Worm (Caenorhabditis elegans) whole organism, young adult: ENCODE results near the gene odr-10.
"Not testable (repeated sequence)": the region's sequence is repeated elsewhere in the genome, so short reads cannot be mapped to it uniquely, and the experiment has no call there.

Source experiments
- B0019.2 ChIP-seq: fragments of 200-800 bp; sonication (Bioruptor generic); conservative IDR thresholded peaks from 2 replicates; pipeline ENCODE4 v1.3.6; 2022; ENCODE audit warnings: missing genetic modification reagents, missing genetic modification characterization, missing compliant biosample characterization
- F37B4.10 ChIP-seq: fragments of 200-800 bp; sonication (Bioruptor generic); IDR thresholded peaks from 2 replicates; pipeline ENCODE4 v1.3.6; 2022; ENCODE audit warnings: missing genetic modification characterization, missing compliant biosample characterization
- F39B2.1 ChIP-seq: fragments of 200-800 bp; sonication (Bioruptor generic); IDR thresholded peaks from 2 replicates; pipeline ENCODE4 v1.3.6; 2022; ENCODE audit warnings: missing genetic modification reagents, missing genetic modification characterization, missing compliant biosample characterization
- F49E8.2 ChIP-seq: sonication (generic microtip); optimal IDR thresholded peaks from 3 replicates; lab custom pipeline; 2017; ENCODE audit warnings: missing genetic modification characterization, mild to moderate bottlenecking, missing compliant biosample characterization, antibody characterized with exemption, moderate library complexity; ENCODE audit not compliant: insufficient read depth
- F52B5.7 ChIP-seq: sonication (generic microtip); optimal IDR thresholded peaks from 2 replicates; lab custom pipeline; 2016; ENCODE audit warnings: mild to moderate bottlenecking, missing genetic modification characterization, missing compliant biosample characterization
- K12H6.12 ChIP-seq: fragments of 200-800 bp; sonication (Bioruptor generic); optimal IDR thresholded peaks from 2 replicates; lab custom pipeline; 2018; ENCODE audit warnings: mild to moderate bottlenecking, missing genetic modification characterization, missing compliant biosample characterization
- Y67H2A.10 ChIP-seq: fragments of 200-800 bp; sonication (Bioruptor generic); conservative IDR thresholded peaks from 2 replicates; pipeline ENCODE4 v1.3.6; 2022; ENCODE audit warnings: missing genetic modification reagents, missing genetic modification characterization, missing compliant biosample characterization
- Y79H2A.3 ChIP-seq: fragments of 200-800 bp; sonication (Bioruptor generic); conservative IDR thresholded peaks from 2 replicates; pipeline ENCODE4 v1.3.6; 2022; ENCODE audit warnings: missing genetic modification reagents, missing genetic modification characterization, missing compliant biosample characterization
- ama-1 ChIP-seq, 3 experiments: fragments of 150-350 bp in 1 of 3; sonication (generic microtip) in 2 of 3; optimal IDR thresholded peaks; 2 replicates each; lab custom pipeline; 2014 to 2018; ENCODE audit warnings: missing biosample characterization in 2 of 3, missing genetic modification characterization in 2 of 3, missing genetic modification reagents in 2 of 3
- attf-5 ChIP-seq: fragments of 200-800 bp; sonication (Bioruptor generic); optimal IDR thresholded peaks from 2 replicates; lab custom pipeline; 2018; ENCODE audit warnings: mild to moderate bottlenecking, missing genetic modification characterization, missing compliant biosample characterization
- ccch-3 ChIP-seq: fragments of 200-800 bp; sonication (Bioruptor generic); optimal IDR thresholded peaks from 2 replicates; lab custom pipeline; 2018; ENCODE audit warnings: mild to moderate bottlenecking, missing genetic modification characterization, missing compliant biosample characterization
- cebp-1 ChIP-seq, 2 experiments: fragments of 200-800 bp in 1 of 2; sonication (Bioruptor generic) in 1 of 2; sonication (generic microtip) in 1 of 2; IDR thresholded peaks in 1 of 2; optimal IDR thresholded peaks in 1 of 2; 2 replicates each; pipeline versions ENCODE4 v1.3.6 to Lab custom; 2017 to 2022; ENCODE audit warnings: missing compliant biosample characterization in 2 of 2, missing genetic modification characterization in 2 of 2, mild to moderate bottlenecking in 1 of 2, missing genetic modification reagents in 1 of 2, moderate library complexity in 1 of 2
- ceh-40 ChIP-seq: fragments of 200-800 bp; sonication (Bioruptor generic); IDR thresholded peaks from 2 replicates; pipeline ENCODE4 v1.3.6; 2022; ENCODE audit warnings: missing genetic modification characterization, missing compliant biosample characterization
- ceh-91 ChIP-seq: fragments of 200-800 bp; sonication (Bioruptor generic); IDR thresholded peaks from 2 replicates; pipeline ENCODE4 v1.3.6; 2022; ENCODE audit warnings: missing genetic modification reagents, missing genetic modification characterization, missing compliant biosample characterization
- chd-7 ChIP-seq: sonication (generic microtip); optimal IDR thresholded peaks from 2 replicates; lab custom pipeline; 2016; ENCODE audit warnings: mild to moderate bottlenecking, missing genetic modification characterization, moderate library complexity, missing compliant biosample characterization
- dpff-1 ChIP-seq: sonication (generic microtip); optimal IDR thresholded peaks from 2 replicates; lab custom pipeline; 2017; ENCODE audit warnings: mild to moderate bottlenecking, missing genetic modification characterization, missing compliant biosample characterization
- efl-1 ChIP-seq: fragments of 150-350 bp; optimal IDR thresholded peaks from 2 replicates; lab custom pipeline; 2014; ENCODE audit warnings: missing biosample characterization, missing genetic modification reagents, missing genetic modification characterization
- ekl-4 ChIP-seq: fragments of 200-800 bp; sonication (Bioruptor generic); IDR thresholded peaks from 2 replicates; pipeline ENCODE4 v1.3.6; 2022; ENCODE audit warnings: missing genetic modification reagents, missing genetic modification characterization, missing compliant biosample characterization
- hrde-1 ChIP-seq: sonication (generic microtip); optimal IDR thresholded peaks from 2 replicates; lab custom pipeline; 2016; ENCODE audit warnings: missing genetic modification characterization, mild to moderate bottlenecking, missing compliant biosample characterization, moderate library complexity, missing genotype, missing genetic modification reagents, borderline replicate concordance
- hsf-1 ChIP-seq: fragments of 200-800 bp; sonication (Bioruptor generic); IDR thresholded peaks from 2 replicates; pipeline ENCODE4 v1.3.6; 2022; ENCODE audit warnings: missing genetic modification reagents, missing genetic modification characterization, missing compliant biosample characterization
- lir-1 ChIP-seq: fragments of 200-800 bp; sonication (Bioruptor generic); conservative IDR thresholded peaks from 2 replicates; pipeline ENCODE4 v1.3.6; 2022; ENCODE audit warnings: missing genetic modification reagents, missing genetic modification characterization, missing compliant biosample characterization
- madf-6 ChIP-seq: fragments of 200-800 bp; sonication (Bioruptor generic); IDR thresholded peaks from 2 replicates; pipeline ENCODE4 v1.3.6; 2022; ENCODE audit warnings: missing genetic modification reagents, missing genetic modification characterization, missing compliant biosample characterization
- madf-8 ChIP-seq: fragments of 200-800 bp; sonication (Bioruptor generic); conservative IDR thresholded peaks from 2 replicates; pipeline ENCODE4 v1.3.6; 2022; ENCODE audit warnings: missing genetic modification reagents, missing genetic modification characterization, missing compliant biosample characterization
- mel-28 ChIP-seq: sonication (generic microtip); optimal IDR thresholded peaks from 2 replicates; lab custom pipeline; 2016; ENCODE audit warnings: borderline replicate concordance, mild to moderate bottlenecking, missing genetic modification characterization, missing compliant biosample characterization
- nhr-80 ChIP-seq: sonication (generic microtip); optimal IDR thresholded peaks from 2 replicates; lab custom pipeline; 2016; ENCODE audit warnings: missing genetic modification characterization, missing compliant biosample characterization
- snpc-1.3 ChIP-seq: sonication (generic microtip); optimal IDR thresholded peaks from 2 replicates; lab custom pipeline; 2017; ENCODE audit warnings: missing genetic modification characterization, mild to moderate bottlenecking, missing compliant biosample characterization, antibody characterized with exemption, moderate library complexity, missing genotype, missing genetic modification reagents; ENCODE audit not compliant: insufficient read depth
- snpc-3.4 ChIP-seq: sonication (generic microtip); optimal IDR thresholded peaks from 2 replicates; lab custom pipeline; 2017; ENCODE audit warnings: missing genetic modification characterization, mild to moderate bottlenecking, missing compliant biosample characterization, antibody characterized with exemption, moderate library complexity, missing genotype, missing genetic modification reagents
- somi-1 ChIP-seq: fragments of 200-800 bp; sonication (Bioruptor generic); optimal IDR thresholded peaks from 2 replicates; lab custom pipeline; 2018; ENCODE audit warnings: mild to moderate bottlenecking, missing genetic modification characterization, missing compliant biosample characterization
- ztf-26 ChIP-seq: sonication (generic microtip); optimal IDR thresholded peaks from 2 replicates; lab custom pipeline; 2017; ENCODE audit warnings: missing genetic modification characterization, missing compliant biosample characterization
- ztf-28 ChIP-seq: fragments of 200-800 bp; sonication (Bioruptor generic); IDR thresholded peaks from 2 replicates; pipeline ENCODE4 v1.3.6; 2022; ENCODE audit warnings: missing genetic modification reagents, missing genetic modification characterization, missing compliant biosample characterization

odr-10 gene

DNA sequence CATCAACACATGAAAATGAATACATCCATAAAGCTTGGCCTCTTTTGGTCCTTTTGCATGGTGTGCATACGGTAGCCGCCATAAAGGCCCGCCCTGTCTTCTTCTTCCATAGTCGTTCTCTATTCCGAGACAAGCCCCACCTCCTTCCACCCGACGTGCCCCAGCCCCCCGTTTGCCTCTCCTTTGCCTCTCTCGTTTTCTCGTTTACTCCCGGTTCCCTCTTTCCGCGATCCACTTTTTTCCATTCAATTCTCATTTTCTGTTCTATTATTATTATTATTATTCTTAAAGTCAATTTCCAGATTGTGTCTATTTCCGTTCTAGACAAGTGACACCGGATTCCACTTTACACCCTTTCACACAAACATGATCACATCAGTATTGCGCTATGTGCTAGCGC is 23.6 kb upstream of the odr-10 start, which contains the start of gene unc-6:
Gene unc-6, plus strand, starts transcription at position 301 of the 400 bp plus-strand sequence.
- TF ChIP-seq mel-28 (tag; lab: Kevin White, UChicago) (no peak), ceh-40 (GFP tag; lab: Robert Waterston, UW) (no peak), B0019.2 (GFP tag; lab: Robert Waterston, UW) (no peak), lir-1 (GFP tag; lab: Robert Waterston, UW) (no peak), F37B4.10 (GFP tag; lab: Robert Waterston, UW) (no peak), dpff-1 (tag; lab: Kevin White, UChicago) (no peak), madf-8 (GFP tag; lab: Robert Waterston, UW) (no peak), madf-6 (no peak), ekl-4 (no peak), cebp-1 (GFP tag; IDR thresholded peaks at IDR 0.05; lab: Robert Waterston, UW) (no peak), cebp-1 (tag; optimal IDR thresholded peaks at IDR 0.05; lab: Kevin White, UChicago) (no peak), attf-5 (GFP tag; lab: Kevin White, UChicago) (no peak)

DNA sequence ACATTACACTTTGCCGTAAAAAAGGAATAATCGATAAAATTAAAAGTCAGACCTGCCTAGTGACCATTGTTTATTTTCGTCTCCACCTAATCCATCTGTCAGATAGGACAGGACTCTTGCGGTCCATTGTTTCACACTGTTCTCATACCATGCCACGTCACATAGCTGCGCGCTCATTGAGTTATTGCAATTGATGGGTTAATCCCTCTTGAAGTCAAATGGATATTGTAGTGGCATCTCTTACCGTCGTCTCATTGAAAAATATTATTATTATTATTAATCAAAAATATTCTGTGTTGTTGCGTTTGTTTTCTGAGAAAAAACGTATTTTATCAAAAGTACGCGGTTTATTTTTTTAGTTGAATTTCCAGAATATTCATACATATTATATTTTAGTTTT is 22.5 kb upstream of the odr-10 start:
- TF ChIP-seq efl-1 (GFP tag; lab: Kevin White, UChicago) = no peak
- TF ChIP-seq ztf-26 (tag; lab: Kevin White, UChicago) = no peak
- no peak for TF ChIP-seq F39B2.1 (GFP tag; lab: Robert Waterston, UW)
- no peak for TF ChIP-seq ceh-91 (GFP tag; lab: Robert Waterston, UW)
- no peak for TF ChIP-seq somi-1 (GFP tag; lab: Kevin White, UChicago)
- no peak for TF ChIP-seq ama-1 (optimal IDR thresholded peaks at IDR 0.05; lab: Kevin White, UChicago)
- TF ChIP-seq ama-1 (GFP tag; optimal IDR thresholded peaks at IDR 0.05; lab: Kevin White, UChicago) = no peak
- no peak for TF ChIP-seq chd-7 (tag; lab: Kevin White, UChicago)
- no peak for TF ChIP-seq Y79H2A.3 (GFP tag; lab: Robert Waterston, UW)
- TF ChIP-seq snpc-1.3 = no peak
- no peak for TF ChIP-seq snpc-3.4 (tag; lab: Kevin White, UChicago)

DNA sequence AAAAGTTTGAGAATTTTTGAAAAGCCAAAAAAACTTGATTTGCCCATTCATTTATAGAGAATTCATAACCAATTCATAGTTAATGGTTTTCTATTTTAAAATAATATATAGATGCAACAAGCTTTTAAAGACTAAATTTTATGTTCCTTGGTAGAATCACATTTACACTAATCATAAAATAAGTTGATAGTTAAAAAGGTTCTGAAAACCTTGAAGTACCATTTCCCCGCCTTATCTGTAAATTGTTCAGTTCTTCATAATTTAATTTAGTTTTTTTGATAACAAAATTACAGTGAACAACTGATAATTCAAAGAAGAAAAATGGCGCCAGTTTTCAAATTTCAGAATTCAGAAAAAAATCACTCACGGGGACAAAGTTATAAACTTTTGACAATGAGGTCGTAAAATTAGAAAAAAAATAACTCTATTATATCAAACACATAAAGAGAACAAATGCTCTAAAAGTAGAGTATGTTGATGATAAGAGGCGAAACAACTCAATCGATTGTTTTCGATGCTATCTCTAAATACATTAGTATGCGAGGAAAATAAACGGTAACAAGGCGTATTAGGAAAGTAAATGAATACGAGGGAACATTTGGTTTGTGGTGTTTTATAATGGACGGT is 19.6 kb upstream of the odr-10 start, which contains the start of gene F41C6.7:
Gene F41C6.7, minus strand, starts transcription at position 51 of the 627 bp plus-strand sequence.
- peak; percentile 40 for TF ChIP-seq nhr-80
- TF ChIP-seq Y67H2A.10 (GFP tag; lab: Robert Waterston, UW) = no peak

DNA sequence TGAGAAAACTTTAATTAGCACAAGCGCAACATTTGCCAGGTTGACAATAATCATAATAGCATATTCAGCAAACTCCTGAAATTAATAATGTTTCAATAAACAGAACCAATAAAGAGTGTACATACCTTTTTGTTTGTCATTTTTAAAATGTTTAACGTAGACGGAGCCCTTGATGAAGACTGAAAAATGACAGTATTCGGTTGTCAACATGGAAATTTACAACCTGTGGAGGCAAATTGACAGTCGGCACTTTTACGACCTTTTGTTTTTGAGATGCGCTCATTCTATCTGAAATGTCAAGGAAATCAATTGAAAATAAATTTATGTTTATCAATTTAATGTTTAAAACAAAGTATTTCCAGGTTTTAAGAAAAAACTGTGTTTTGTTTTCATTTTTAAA is 18.7 kb upstream of the odr-10 start:
- TF ChIP-seq hsf-1 (GFP tag; lab: Robert Waterston, UW) (no peak), F52B5.7 (no peak), F49E8.2 (tag; lab: Kevin White, UChicago) (no peak), ccch-3 (GFP tag; lab: Kevin White, UChicago) (no peak), lir-1 (GFP tag; lab: Robert Waterston, UW) (no peak), ztf-28 (GFP tag; lab: Robert Waterston, UW) (no peak)
- TF ChIP-seq, all 124 proteins: peak for 0

DNA sequence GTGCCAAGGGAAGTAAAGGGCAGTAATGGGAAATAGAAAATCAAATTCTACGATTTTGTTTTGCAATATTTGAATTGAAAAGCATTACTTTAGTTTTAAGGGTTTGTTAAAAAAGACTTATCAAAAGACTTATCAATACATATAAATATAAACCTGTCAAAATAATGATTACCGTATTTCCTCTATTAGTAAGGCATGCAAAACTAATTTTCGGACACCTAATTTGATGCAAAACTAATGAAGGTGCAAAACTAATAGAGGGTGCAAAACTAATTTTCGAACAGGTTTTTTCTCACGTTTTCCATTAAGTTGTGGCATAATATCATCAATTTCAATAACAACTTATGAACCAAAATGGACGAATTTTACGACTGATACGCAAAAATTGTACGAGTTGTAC is 16.1 kb upstream of the odr-10 start, which contains the start of gene F41C6.6:
Gene F41C6.6, minus strand, starts transcription at position 101 of the 400 bp plus-strand sequence.
- not testable (repeated sequence) for TF ChIP-seq ztf-26, K12H6.12, hrde-1 (tag; lab: Kevin White, UChicago)
